Worm (Caenorhabditis elegans): Measurements from ENCODE around the gene K01G12.3.

DNA sequence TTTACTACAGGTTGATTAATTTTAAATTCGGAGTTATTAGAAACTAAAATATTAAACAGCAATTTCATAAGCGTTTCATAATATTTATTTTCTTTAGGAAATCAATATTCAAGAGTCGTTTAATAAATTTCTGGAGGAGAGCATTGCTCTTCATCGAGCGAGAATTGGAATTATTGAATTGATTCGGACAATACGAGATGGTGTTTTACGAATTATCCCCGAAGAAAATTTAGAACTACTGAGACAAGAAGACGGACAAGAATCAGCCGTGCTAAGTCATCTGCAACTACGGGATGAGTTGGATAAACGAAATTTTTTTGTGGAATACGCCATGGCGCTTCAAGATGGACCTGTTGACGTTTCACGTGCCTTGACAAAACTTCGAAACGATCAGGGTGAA is 1.0 kb downstream of the K01G12.3 start:
- TF ChIP-seq nfya-1 (tag; optimal IDR thresholded peaks at IDR 0.05; ENCODE audit: insufficient read depth) (no peak), pqm-1 (tag; optimal IDR thresholded peaks at IDR 0.05) (no peak), R02D3.7 (tag; optimal IDR thresholded peaks at IDR 0.05) (no peak), zag-1 (tag; optimal IDR thresholded peaks at IDR 0.05) (no peak), nhr-25 (tag; optimal IDR thresholded peaks at IDR 0.05) (no peak), nhr-23 (tag; optimal IDR thresholded peaks at IDR 0.05) (no peak), unc-62 (GFP tag; optimal IDR thresholded peaks at IDR 0.05) (no peak), aly-2 (tag; optimal IDR thresholded peaks at IDR 0.05) (no peak), nhr-77 (tag; optimal IDR thresholded peaks at IDR 0.05) (no peak), nhr-237 (tag; optimal IDR thresholded peaks at IDR 0.05) (no peak)

Measured in whole organism, L3 larva.